Fruit fly (Drosophila melanogaster): ENCODE measurements around the gene CG9396.
A peak's percentile ranks its signal among the peaks of the same experiment; 100 is the strongest.

CG9396 gene

DNA sequence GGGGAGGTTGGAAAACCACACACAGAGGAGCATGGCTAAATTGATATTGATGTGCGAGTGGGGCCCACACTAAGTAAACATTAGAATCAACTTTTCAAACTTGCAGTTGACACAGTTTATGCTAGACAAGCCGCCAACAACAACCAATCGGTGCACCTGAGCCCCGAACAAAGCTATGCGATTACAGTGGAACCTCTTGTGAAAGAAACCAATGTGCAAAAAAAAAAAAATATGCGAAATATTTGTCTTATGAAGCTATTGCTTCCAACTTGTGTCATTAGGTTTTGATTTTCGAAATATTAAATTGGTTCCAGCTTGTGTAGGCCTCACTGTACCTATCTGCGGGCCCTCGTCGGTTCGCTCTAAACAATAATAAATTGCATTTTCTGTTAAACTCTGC is 46.9 kb upstream of the CG9396 start (continued):
- TF ChIP-seq CG17359 (tag; optimal IDR thresholded peaks at IDR 0.05), result peak; percentile 83
- no peak for TF ChIP-seq MESR4 (GFP tag; optimal IDR thresholded peaks at IDR 0.05)
- TF ChIP-seq HLH54F (GFP tag; optimal IDR thresholded peaks at IDR 0.05), result peak; percentile 19
- peak; percentile 74 for TF ChIP-seq ro (GFP tag; IDR thresholded peaks at IDR 0.05)
- TF ChIP-seq Stat92E (GFP tag; optimal IDR thresholded peaks at IDR 0.05), result no peak
- TF ChIP-seq dimm (GFP tag; IDR thresholded peaks at IDR 0.05), result peak; percentile 58
- TF ChIP-seq Lim3 (GFP tag; IDR thresholded peaks at IDR 0.05), result peak; percentile 20; the same call in 1 of the 2 replicates
- peak; percentile 12 for TF ChIP-seq Ets97D (GFP tag; optimal IDR thresholded peaks at IDR 0.05)
- peak; percentile 86 for TF ChIP-seq HLH3B (GFP tag; IDR thresholded peaks at IDR 0.05)
- TF ChIP-seq sisA (GFP tag; IDR thresholded peaks at IDR 0.05), result peak; percentile 86
- TF ChIP-seq mam (GFP tag; optimal IDR thresholded peaks at IDR 0.05), result peak; percentile 63
- TF ChIP-seq CG8089 (GFP tag; optimal IDR thresholded peaks at IDR 0.05), result peak; percentile 62
- TF ChIP-seq pita (GFP tag; optimal IDR thresholded peaks at IDR 0.05), result no peak
- TF ChIP-seq TFAM (GFP tag; optimal IDR thresholded peaks at IDR 0.05), result no peak
- TF ChIP-seq CG17612 (GFP tag; IDR thresholded peaks at IDR 0.05), result 0 out of 2 replicates have a peak, but pooled peaks have one; percentile 33
- TF ChIP-seq CG43689 (GFP tag; IDR thresholded peaks at IDR 0.05), result 0 out of 2 replicates have a peak, but pooled peaks have one; percentile 21
- peak; percentile 30 for TF ChIP-seq kni (GFP tag; optimal IDR thresholded peaks at IDR 0.05)
- TF ChIP-seq sr (GFP tag; IDR thresholded peaks at IDR 0.05), result no peak; the same call in 2 of the 3 replicates
- TF ChIP-seq gcm (GFP tag; optimal IDR thresholded peaks at IDR 0.05), result peak; percentile 42
- TF ChIP-seq CG34224 (GFP tag; IDR thresholded peaks at IDR 0.05; ENCODE audit: partially characterized antibody), result no peak
- peak; percentile 43 for TF ChIP-seq CG12155 (GFP tag; optimal IDR thresholded peaks at IDR 0.05)
- TF ChIP-seq tio (GFP tag; optimal IDR thresholded peaks at IDR 0.05), result peak; percentile 42
- peak; percentile 77 for TF ChIP-seq CG10979 (tag; optimal IDR thresholded peaks at IDR 0.05)
- peak; percentile 66 for TF ChIP-seq CG18764 (GFP tag; optimal IDR thresholded peaks at IDR 0.05)
- peak; percentile 39 for TF ChIP-seq CG10654 (GFP tag; optimal IDR thresholded peaks at IDR 0.05)
- peak; percentile 79 for TF ChIP-seq fd96Cb (tag; optimal IDR thresholded peaks at IDR 0.05)
- TF ChIP-seq CG8944 (GFP tag; optimal IDR thresholded peaks at IDR 0.05), result peak; percentile 44
- TF ChIP-seq disco-r (GFP tag; optimal IDR thresholded peaks at IDR 0.05), result peak; percentile 30
- TF ChIP-seq CG9797 (GFP tag; optimal IDR thresholded peaks at IDR 0.05), result no peak
- TF ChIP-seq Hey (tag; optimal IDR thresholded peaks at IDR 0.05), result no peak
- peak; percentile 60; the same call in 1 of the 2 replicates for TF ChIP-seq ssp (GFP tag; IDR thresholded peaks at IDR 0.05)
- no peak for TF ChIP-seq CG3163 (GFP tag; optimal IDR thresholded peaks at IDR 0.05)
- TF ChIP-seq MBD-R2 (GFP tag; IDR thresholded peaks at IDR 0.05), result 0 out of 2 replicates have a peak, but pooled peaks have one; percentile 21
- 0 out of 2 replicates have a peak, but pooled peaks have one; percentile 17 for TF ChIP-seq CkIIα-i1 (GFP tag; IDR thresholded peaks at IDR 0.05)
- peak; percentile 17 for TF ChIP-seq twi (tag; optimal IDR thresholded peaks at IDR 0.05)
- TF ChIP-seq vvl (GFP tag; IDR thresholded peaks at IDR 0.05), result peak; percentile 90
- TF ChIP-seq CG16815 (GFP tag; optimal IDR thresholded peaks at IDR 0.05), result peak; percentile 56
- peak; percentile 62 for TF ChIP-seq CG15601 (tag; optimal IDR thresholded peaks at IDR 0.05)
- TF ChIP-seq otp (GFP tag; IDR thresholded peaks at IDR 0.05), result peak; percentile 74
- peak; percentile 14 for TF ChIP-seq NK7.1 (GFP tag; optimal IDR thresholded peaks at IDR 0.05)
- TF ChIP-seq fd64A (GFP tag; optimal IDR thresholded peaks at IDR 0.05), result peak; percentile 60
- no peak for TF ChIP-seq CG6791 (GFP tag; IDR thresholded peaks at IDR 0.05; ENCODE audit: partially characterized antibody)
- TF ChIP-seq Taf1 (GFP tag; IDR thresholded peaks at IDR 0.05), result peak; percentile 40; the same call in 1 of the 2 replicates
- peak; percentile 66 for TF ChIP-seq Abd-B (GFP tag; optimal IDR thresholded peaks at IDR 0.05)
- peak; percentile 95 for TF ChIP-seq Ets65A (GFP tag)
- no peak for TF ChIP-seq dan (GFP tag; IDR thresholded peaks at IDR 0.05)
- TF ChIP-seq Max (GFP tag; optimal IDR thresholded peaks at IDR 0.05), result peak; percentile 29
- no peak for TF ChIP-seq hb (GFP tag; IDR thresholded peaks at IDR 0.05; ENCODE audit: partially characterized antibody)
- peak; percentile 74 for TF ChIP-seq pnt (GFP tag; optimal IDR thresholded peaks at IDR 0.05)
- TF ChIP-seq CG14860 (GFP tag; IDR thresholded peaks at IDR 0.05; ENCODE audit: partially characterized antibody), result no peak
- peak; percentile 51 for TF ChIP-seq slp2 (GFP tag; optimal IDR thresholded peaks at IDR 0.05)

Measured in whole organism, embryonic.